Fruit fly (Drosophila melanogaster) whole organism, embryonic: Measurements from ENCODE around the gene Gr93d.
A peak's percentile ranks its signal among the peaks of the same experiment; 100 is the strongest.

Source experiments
- Awh ChIP-seq: fragments of 200-800 bp; sonication (Bioruptor generic); IDR thresholded peaks from 2 replicates; pipeline ENCODE4, ENCODE4 v1.3.6; 2022; ENCODE audit warnings: missing biosample characterization, missing genetic modification characterization
- Blimp-1 ChIP-seq: fragments of 200-800 bp; sonication (Bioruptor generic); optimal IDR thresholded peaks from 3 replicates; lab custom pipeline; 2018; ENCODE audit warnings: missing biosample characterization, missing genetic modification characterization, mild to moderate bottlenecking, moderate library complexity, missing genetic modification reagents
- CG10147 ChIP-seq: fragments of 200-800 bp; sonication (Bioruptor generic); optimal IDR thresholded peaks from 2 replicates; lab custom pipeline; 2019; ENCODE audit warnings: missing biosample characterization, mild to moderate bottlenecking, missing genetic modification characterization, moderate library complexity
- CG10462 ChIP-seq: fragments of 200-800 bp; sonication (Bioruptor generic); optimal IDR thresholded peaks from 2 replicates; lab custom pipeline; 2016; ENCODE audit warnings: missing biosample characterization, missing genetic modification characterization
- CG11085 ChIP-seq: fragments of 200-800 bp; sonication (Bioruptor generic); IDR thresholded peaks from 2 replicates; pipeline ENCODE4 v1.3.6; 2022; ENCODE audit warnings: missing biosample characterization, missing genetic modification characterization
- CG11456 ChIP-seq: fragments of 200-800 bp; sonication (Bioruptor generic); IDR thresholded peaks from 3 replicates; pipeline ENCODE4 v1.3.6; 2022; ENCODE audit warnings: missing biosample characterization, missing genetic modification characterization
- CG1233 ChIP-seq: fragments of 200-800 bp; sonication (Bioruptor generic); optimal IDR thresholded peaks from 4 replicates; lab custom pipeline; 2018; ENCODE audit warnings: missing biosample characterization, mild to moderate bottlenecking, missing genetic modification characterization
- CG15479 ChIP-seq: fragments of 200-800 bp; sonication (Bioruptor generic); optimal IDR thresholded peaks from 3 replicates; lab custom pipeline; 2019; ENCODE audit warnings: missing biosample characterization, mild to moderate bottlenecking, missing genetic modification characterization, moderate library complexity
- CG17385 ChIP-seq: fragments of 200-800 bp; sonication (Bioruptor generic); optimal IDR thresholded peaks from 3 replicates; lab custom pipeline; 2018; ENCODE audit warnings: missing biosample characterization, mild to moderate bottlenecking, missing genetic modification characterization
- CG18599 ChIP-seq: fragments of 200-800 bp; sonication (Bioruptor generic); optimal IDR thresholded peaks from 3 replicates; lab custom pipeline; 2017; ENCODE audit warnings: missing biosample characterization, missing genetic modification characterization, mild to moderate bottlenecking, moderate library complexity, missing genetic modification reagents
- CG30020 ChIP-seq: fragments of 200-800 bp; optimal IDR thresholded peaks from 2 replicates; lab custom pipeline; 2019; ENCODE audit warnings: missing biosample characterization, mild to moderate bottlenecking, missing genetic modification characterization, moderate library complexity
- CG3726 ChIP-seq: fragments of 200-800 bp; sonication (Bioruptor generic); IDR thresholded peaks from 3 replicates; pipeline ENCODE4, ENCODE4 v1.3.6; 2022; ENCODE audit warnings: missing biosample characterization, missing genetic modification characterization
- CG4360 ChIP-seq: fragments of 200-800 bp; sonication (Bioruptor generic); IDR thresholded peaks from 2 replicates; pipeline ENCODE4 v1.3.6; 2022; ENCODE audit warnings: missing biosample characterization, missing genetic modification characterization
- CG5953 ChIP-seq: fragments of 200-800 bp; sonication (Bioruptor generic); IDR thresholded peaks from 2 replicates; pipeline ENCODE4 v1.3.6; 2022; ENCODE audit warnings: missing biosample characterization, missing genetic modification characterization
- CG8359 ChIP-seq: fragments of 200-800 bp; sonication (Bioruptor generic); optimal IDR thresholded peaks from 2 replicates; lab custom pipeline; 2017; ENCODE audit warnings: missing biosample characterization, mild to moderate bottlenecking, missing genetic modification characterization, borderline replicate concordance
- CG9727 ChIP-seq: fragments of 200-800 bp; sonication (Bioruptor generic); optimal IDR thresholded peaks from 3 replicates; lab custom pipeline; 2017; ENCODE audit warnings: missing biosample characterization, mild to moderate bottlenecking, missing genetic modification characterization
- CG9817 ChIP-seq: fragments of 200-800 bp; sonication (Bioruptor generic); optimal IDR thresholded peaks from 2 replicates; lab custom pipeline; 2018; ENCODE audit warnings: missing biosample characterization, mild to moderate bottlenecking, missing genetic modification characterization, moderate library complexity
- D19A ChIP-seq: fragments of 200-800 bp; optimal IDR thresholded peaks from 3 replicates; lab custom pipeline; 2019; ENCODE audit warnings: missing biosample characterization, mild to moderate bottlenecking, missing genetic modification characterization, moderate library complexity
- Dip3 ChIP-seq: fragments of 200-800 bp; sonication (Bioruptor generic); optimal IDR thresholded peaks from 3 replicates; lab custom pipeline; 2016; ENCODE audit warnings: missing biosample characterization, missing genetic modification characterization
- Dll ChIP-seq: fragments of 200-800 bp; sonication (Bioruptor generic); IDR thresholded peaks from 4 replicates; pipeline ENCODE4 v1.3.6; 2022; ENCODE audit warnings: missing biosample characterization, missing genetic modification characterization; ENCODE audit not compliant: partially characterized antibody
- HLH4C ChIP-seq: fragments of 200-800 bp; sonication (Bioruptor generic); IDR thresholded peaks from 3 replicates; pipeline ENCODE4 v1.3.6; 2022; ENCODE audit warnings: missing biosample characterization, missing genetic modification characterization; ENCODE audit not compliant: partially characterized antibody
- HLH54F ChIP-seq: fragments of 200-800 bp; sonication (Bioruptor generic); optimal IDR thresholded peaks from 3 replicates; lab custom pipeline; 2016; ENCODE audit warnings: missing biosample characterization, missing genetic modification characterization
- HmgZ ChIP-seq: fragments of 200-800 bp; sonication (Bioruptor generic); optimal IDR thresholded peaks from 2 replicates; lab custom pipeline; 2018; ENCODE audit warnings: missing biosample characterization, mild to moderate bottlenecking, missing genetic modification characterization
- Hr78 ChIP-seq, 2 experiments: fragments of 200-800 bp in 1 of 2; fragments of >200 bp in 1 of 2; sonication (Bioruptor generic) in 1 of 2; optimal IDR thresholded peaks; 2 replicates each; lab custom pipeline; 2017 to 2019; ENCODE audit warnings: missing biosample characterization in 2 of 2, missing genetic modification characterization in 2 of 2, mild to moderate bottlenecking in 1 of 2, moderate library complexity in 1 of 2
- NC2β ChIP-seq: fragments of 200-800 bp; sonication (Bioruptor generic); optimal IDR thresholded peaks from 2 replicates; lab custom pipeline; 2016; ENCODE audit warnings: missing biosample characterization, missing genetic modification characterization
- Oaz ChIP-seq: fragments of 200-800 bp; sonication (Bioruptor generic); IDR thresholded peaks from 2 replicates; pipeline ENCODE4 v1.3.6; 2022; ENCODE audit warnings: missing biosample characterization, missing genetic modification characterization
- Oli ChIP-seq: fragments of 200-800 bp; sonication (Bioruptor generic); optimal IDR thresholded peaks from 2 replicates; lab custom pipeline; 2018; ENCODE audit warnings: missing biosample characterization, mild to moderate bottlenecking, missing genetic modification characterization, moderate library complexity
- Scr ChIP-seq: fragments of 200-800 bp; sonication (Bioruptor generic); IDR thresholded peaks from 2 replicates; pipeline ENCODE4 v1.3.6; 2022; ENCODE audit warnings: missing biosample characterization, missing genetic modification characterization; ENCODE audit not compliant: partially characterized antibody
- Taf1 ChIP-seq: fragments of 200-800 bp; sonication (Bioruptor generic); IDR thresholded peaks from 2 replicates; pipeline ENCODE4 v1.3.6; 2022; ENCODE audit warnings: missing biosample characterization, missing genetic modification characterization
- Xrp1 ChIP-seq: fragments of 200-800 bp; sonication (Bioruptor generic); IDR thresholded peaks from 2 replicates; pipeline ENCODE4 v1.3.6; 2022; ENCODE audit warnings: missing biosample characterization, missing genetic modification characterization
- ab ChIP-seq: fragments of 200-800 bp; sonication (Bioruptor generic); optimal IDR thresholded peaks from 2 replicates; lab custom pipeline; 2016; ENCODE audit warnings: missing biosample characterization, missing genetic modification characterization
- btn ChIP-seq: fragments of 200-800 bp; sonication (Bioruptor generic); optimal IDR thresholded peaks from 2 replicates; lab custom pipeline; 2016; ENCODE audit warnings: missing biosample characterization, missing genetic modification characterization
- cad ChIP-seq: fragments of >200 bp; optimal IDR thresholded peaks from 2 replicates; lab custom pipeline; 2017; ENCODE audit warnings: missing biosample characterization, missing genetic modification characterization
- dimm ChIP-seq: fragments of 200-800 bp; sonication (Bioruptor generic); IDR thresholded peaks from 2 replicates; pipeline ENCODE4 v1.3.6; 2022; ENCODE audit warnings: missing biosample characterization, missing genetic modification characterization
- emc ChIP-seq: fragments of 200-800 bp; sonication (Bioruptor generic); optimal IDR thresholded peaks from 2 replicates; lab custom pipeline; 2016; ENCODE audit warnings: missing biosample characterization, missing genetic modification characterization
- gem ChIP-seq: fragments of 200-800 bp; sonication (Bioruptor generic); optimal IDR thresholded peaks from 2 replicates; lab custom pipeline; 2019; ENCODE audit warnings: missing biosample characterization, mild to moderate bottlenecking, missing genetic modification characterization, moderate library complexity
- kni ChIP-seq: fragments of 200-800 bp; sonication (Bioruptor generic); optimal IDR thresholded peaks from 3 replicates; lab custom pipeline; 2017; ENCODE audit warnings: mild to moderate bottlenecking, missing biosample characterization, missing genetic modification reagents, missing genetic modification characterization
- lola ChIP-seq, 3 experiments: fragments of >200 bp in 2 of 3; fragments of 200-800 bp in 1 of 3; sonication (Bioruptor generic) in 1 of 3; optimal IDR thresholded peaks; 2 replicates each; lab custom pipeline; 2017 to 2019; ENCODE audit warnings: missing biosample characterization in 3 of 3, missing genetic modification characterization in 3 of 3, mild to moderate bottlenecking in 1 of 3, moderate library complexity in 1 of 3
- nau ChIP-seq: fragments of 200-800 bp; sonication (Bioruptor generic); optimal IDR thresholded peaks from 3 replicates; lab custom pipeline; 2017; ENCODE audit warnings: missing biosample characterization, mild to moderate bottlenecking, missing genetic modification characterization, missing genetic modification reagents
- prd ChIP-seq, 3 experiments: fragments of >200 bp in 2 of 3; fragments of 200-800 bp in 1 of 3; sonication (Bioruptor generic) in 1 of 3; optimal IDR thresholded peaks in 2 of 3; IDR thresholded peaks in 1 of 3; 2 replicates in 2 of 3; 3 replicates in 1 of 3; pipeline versions ENCODE4 v1.3.6 to Lab custom; 2017 to 2022; ENCODE audit warnings: missing biosample characterization in 1 of 3, missing genetic modification characterization in 1 of 3
- ranshi ChIP-seq: fragments of 200-800 bp; sonication (Bioruptor generic); IDR thresholded peaks from 2 replicates; pipeline ENCODE4 v1.3.6; 2022; ENCODE audit warnings: missing biosample characterization, missing genetic modification characterization
- row ChIP-seq: fragments of 200-800 bp; sonication (Bioruptor generic); IDR thresholded peaks from 3 replicates; pipeline ENCODE4 v1.3.6; 2022; ENCODE audit warnings: missing biosample characterization, missing genetic modification characterization
- sc ChIP-seq, 3 experiments: fragments of >200 bp in 2 of 3; fragments of 200-800 bp in 1 of 3; sonication (Bioruptor generic) in 1 of 3; optimal IDR thresholded peaks; 2 replicates in 2 of 3; 3 replicates in 1 of 3; lab custom pipeline; 2017; ENCODE audit warnings: mild to moderate bottlenecking in 1 of 3, missing biosample characterization in 1 of 3, missing genetic modification characterization in 1 of 3, missing genetic modification reagents in 1 of 3
- tll ChIP-seq, 2 experiments: fragments of 200-800 bp in 1 of 2; fragments of >200 bp in 1 of 2; sonication (Bioruptor generic) in 1 of 2; optimal IDR thresholded peaks; 2 replicates each; lab custom pipeline; 2017 to 2019; ENCODE audit warnings: missing biosample characterization in 2 of 2, missing genetic modification characterization in 2 of 2, mild to moderate bottlenecking in 1 of 2, moderate library complexity in 1 of 2
- tup ChIP-seq: fragments of 200-800 bp; sonication (Bioruptor generic); optimal IDR thresholded peaks from 2 replicates; lab custom pipeline; 2016; ENCODE audit warnings: missing biosample characterization, mild to moderate bottlenecking, missing genetic modification characterization, moderate library complexity
- twi ChIP-seq: fragments of 200-800 bp; optimal IDR thresholded peaks from 2 replicates; lab custom pipeline; 2019; ENCODE audit warnings: missing biosample characterization, mild to moderate bottlenecking, missing genetic modification characterization, moderate library complexity
- zen ChIP-seq: fragments of 200-800 bp; sonication (Bioruptor generic); optimal IDR thresholded peaks from 3 replicates; lab custom pipeline; 2018; ENCODE audit warnings: missing biosample characterization, mild to moderate bottlenecking, missing genetic modification characterization, moderate library complexity

Gene Gr93d

DNA sequence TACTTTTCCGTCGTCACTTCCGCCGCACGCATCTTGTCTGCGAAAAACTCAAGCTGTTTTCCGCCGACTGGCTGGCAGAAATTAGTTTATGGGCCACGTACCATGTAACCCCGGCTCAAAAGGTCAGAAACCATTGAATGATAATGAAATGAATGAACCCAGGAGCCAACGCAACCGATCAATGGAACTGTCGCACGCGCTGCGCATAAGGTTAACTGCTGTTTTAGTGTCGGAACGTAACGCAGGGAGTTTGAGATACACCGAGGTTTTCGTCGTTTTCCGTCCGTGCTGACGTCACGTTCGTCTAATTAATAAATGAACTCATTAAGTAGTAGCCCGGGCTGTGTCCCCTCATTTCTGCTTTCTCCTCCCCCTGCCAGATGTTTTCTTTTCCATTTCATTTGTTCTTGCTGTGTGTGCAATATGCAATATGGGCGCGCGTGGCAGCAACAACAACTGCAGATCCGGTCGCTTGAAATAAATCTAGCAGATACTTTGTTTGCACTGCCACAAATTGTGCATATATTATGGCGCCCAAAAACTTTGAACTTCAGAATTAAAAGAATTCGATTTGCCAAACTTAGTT, 11.9 kb upstream of the Gr93d start:
- TF ChIP-seq CG15479 (GFP tag; lab: Kevin White, UChicago), result peak; percentile 8
- TF ChIP-seq NC2β (GFP tag; lab: Kevin White, UChicago), result no peak
- TF ChIP-seq HLH54F (GFP tag; lab: Kevin White, UChicago), result no peak
- no peak for TF ChIP-seq emc (GFP tag; lab: Kevin White, UChicago)
- TF ChIP-seq kni, result peak; percentile 53
- TF ChIP-seq Oaz, result no peak
- peak in 1 of 2 experiments; percentile 62 for TF ChIP-seq Hr78 (GFP tag; optimal IDR thresholded peaks at IDR 0.05; lab: Kevin White, UChicago)
- TF ChIP-seq zen (tag; lab: Kevin White, UChicago), result peak; percentile 11
- TF ChIP-seq CG9727 (GFP tag; lab: Kevin White, UChicago), result no peak
- TF ChIP-seq tll (GFP tag; optimal IDR thresholded peaks at IDR 0.05; lab: Kevin White, UChicago), result peak in 1 of 2 experiments; percentile 0
- TF ChIP-seq sc (optimal IDR thresholded peaks at IDR 0.05; lab: Kevin White, UChicago), result no peak
- TF ChIP-seq sc (GFP tag; optimal IDR thresholded peaks at IDR 0.05; lab: Kevin White, UChicago), result no peak
- TF ChIP-seq Dll, result 0 out of 4 replicates have a peak, but pooled peaks have one; percentile 16
- TF ChIP-seq CG17385, result no peak
- no peak for TF ChIP-seq CG1233 (GFP tag; lab: Kevin White, UChicago)
- TF ChIP-seq CG11456 (GFP tag; lab: Robert Waterston, UW), result 0 out of 3 replicates have a peak, but pooled peaks have one; percentile 27
- no peak for TF ChIP-seq dimm (GFP tag; lab: Robert Waterston, UW)
- TF ChIP-seq Xrp1, result 0 out of 2 replicates have a peak, but pooled peaks have one; percentile 8
- TF ChIP-seq Oli, result peak; percentile 20
- no peak for TF ChIP-seq ab (GFP tag; lab: Kevin White, UChicago)
- TF ChIP-seq Awh (GFP tag; lab: Robert Waterston, UW), result peak; percentile 44; the same call in 1 of the 2 replicates
- TF ChIP-seq CG18599, result no peak
- no peak for TF ChIP-seq CG11085 (GFP tag; lab: Robert Waterston, UW)
- peak; percentile 58 for TF ChIP-seq twi (tag; lab: Kevin White, UChicago)
- TF ChIP-seq CG4360 (GFP tag; lab: Robert Waterston, UW), result peak; percentile 66
- TF ChIP-seq Blimp-1, result peak; percentile 52

DNA sequence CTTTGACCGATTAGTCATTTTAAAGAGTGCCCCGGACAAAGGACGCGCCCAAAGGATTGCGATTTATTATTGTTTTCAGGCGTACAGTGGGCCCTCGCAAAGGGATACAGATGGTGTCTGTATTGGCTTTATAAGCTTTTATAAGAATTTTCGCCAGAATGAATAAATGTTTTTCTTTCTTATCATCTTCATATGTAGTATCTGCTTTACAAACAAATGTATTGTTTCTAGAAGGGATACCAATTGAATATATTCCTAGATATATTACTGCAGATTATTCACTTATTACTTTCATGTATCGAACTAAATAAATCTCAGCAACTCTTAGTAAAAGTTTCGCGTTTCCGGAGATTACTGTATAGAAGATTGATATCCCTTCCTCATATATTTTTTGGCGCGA, 11.1 kb upstream of the Gr93d start:
- TF ChIP-seq HmgZ (tag; lab: Kevin White, UChicago) (no peak), Dip3 (GFP tag; lab: Kevin White, UChicago) (no peak), CG9817 (tag; lab: Kevin White, UChicago) (no peak), CG5953 (GFP tag; lab: Robert Waterston, UW) (no peak), nau (no peak), lola (GFP tag; optimal IDR thresholded peaks at IDR 0.05; lab: Kevin White, UChicago) (peak in 1 of 3 experiments; percentile 7), D19A (no peak), CG10462 (no peak), CG3726 (GFP tag; lab: Robert Waterston, UW) (no peak), CG8359 (GFP tag; lab: Kevin White, UChicago) (no peak), cad (GFP tag; lab: Kevin White, UChicago) (no peak), prd (optimal IDR thresholded peaks at IDR 0.05; lab: Kevin White, UChicago) (no peak), prd (GFP tag; IDR thresholded peaks at IDR 0.05; lab: Robert Waterston, UW) (no peak), Scr (GFP tag; lab: Robert Waterston, UW) (no peak), row (GFP tag; lab: Robert Waterston, UW) (0 out of 3 replicates have a peak, but pooled peaks have one; percentile 7), gem (peak; percentile 1), btn (GFP tag; lab: Kevin White, UChicago) (no peak), CG10147 (GFP tag; lab: Kevin White, UChicago) (no peak), tup (GFP tag; lab: Kevin White, UChicago) (no peak), HLH54F (GFP tag; lab: Kevin White, UChicago) (no peak), ranshi (0 out of 2 replicates have a peak, but pooled peaks have one; percentile 5), Oli (no peak), CG30020 (tag; lab: Kevin White, UChicago) (no peak), HLH4C (GFP tag; lab: Robert Waterston, UW) (no peak), Taf1 (GFP tag; lab: Robert Waterston, UW) (no peak)
